Fruit fly (Drosophila melanogaster): Measurements from ENCODE around the gene pn.

The pn gene

dm6 chrX:2225138-2225537 lies 44.1 kb downstream of the pn start, which contains the start of gene pcx (continued):
- TF ChIP-seq CG17186 (GFP tag; optimal IDR thresholded peaks at IDR 0.05) = no peak
- TF ChIP-seq disco-r (GFP tag; optimal IDR thresholded peaks at IDR 0.05) = no peak
- no peak for TF ChIP-seq B-H2 (GFP tag; optimal IDR thresholded peaks at IDR 0.05)
- no peak for TF ChIP-seq CG12155 (GFP tag; optimal IDR thresholded peaks at IDR 0.05)
- no peak for TF ChIP-seq Asciz (GFP tag; optimal IDR thresholded peaks at IDR 0.05)
- peak; percentile 76 for TF ChIP-seq CG4617 (GFP tag; optimal IDR thresholded peaks at IDR 0.05; ENCODE audit: borderline replicate concordance)
- TF ChIP-seq pum (GFP tag; optimal IDR thresholded peaks at IDR 0.05) = no peak
- TF ChIP-seq CG7987 (GFP tag; optimal IDR thresholded peaks at IDR 0.05) = no peak
- peak; percentile 37 for TF ChIP-seq CG14710 (tag; optimal IDR thresholded peaks at IDR 0.05)
- TF ChIP-seq CG9876 (GFP tag; optimal IDR thresholded peaks at IDR 0.05) = no peak
- TF ChIP-seq abd-A (tag; optimal IDR thresholded peaks at IDR 0.05) = no peak
- TF ChIP-seq bab2 (GFP tag; optimal IDR thresholded peaks at IDR 0.05) = no peak
- TF ChIP-seq Atf6 (GFP tag; IDR thresholded peaks at IDR 0.05) = no peak
- no peak for TF ChIP-seq trem (tag; optimal IDR thresholded peaks at IDR 0.05)
- no peak for TF ChIP-seq CG13123 (GFP tag; optimal IDR thresholded peaks at IDR 0.05)
- no peak for TF ChIP-seq usp (GFP tag; optimal IDR thresholded peaks at IDR 0.05)
- TF ChIP-seq CG18764 (GFP tag; optimal IDR thresholded peaks at IDR 0.05) = peak; percentile 86
- TF ChIP-seq hkb (optimal IDR thresholded peaks at IDR 0.05) = no peak
- no peak for TF ChIP-seq hkb (GFP tag; IDR thresholded peaks at IDR 0.05)
- no peak for TF ChIP-seq MTF-1 (GFP tag; optimal IDR thresholded peaks at IDR 0.05; ENCODE audit: borderline replicate concordance)
- TF ChIP-seq CG16815 (GFP tag; optimal IDR thresholded peaks at IDR 0.05) = no peak
- TF ChIP-seq CG4424 (GFP tag; optimal IDR thresholded peaks at IDR 0.05) = no peak
- no peak for TF ChIP-seq CG12769 (tag; optimal IDR thresholded peaks at IDR 0.05)
- TF ChIP-seq onecut (GFP tag; IDR thresholded peaks at IDR 0.05) = no peak
- TF ChIP-seq CG10654 (GFP tag; optimal IDR thresholded peaks at IDR 0.05) = no peak
- TF ChIP-seq H15 (GFP tag; IDR thresholded peaks at IDR 0.05) = no peak
- no peak for TF ChIP-seq CG14667 (GFP tag; IDR thresholded peaks at IDR 0.05)
- TF ChIP-seq CG10543 (GFP tag; optimal IDR thresholded peaks at IDR 0.05) = no peak
- TF ChIP-seq CG10274 (GFP tag; optimal IDR thresholded peaks at IDR 0.05) = no peak
- TF ChIP-seq oc (tag; optimal IDR thresholded peaks at IDR 0.05) = no peak
- no peak for TF ChIP-seq pita (GFP tag; optimal IDR thresholded peaks at IDR 0.05)
- TF ChIP-seq tio (GFP tag; optimal IDR thresholded peaks at IDR 0.05) = no peak
- TF ChIP-seq vvl (GFP tag; IDR thresholded peaks at IDR 0.05) = 0 out of 2 replicates have a peak, but pooled peaks have one; percentile 7
- no peak for TF ChIP-seq en (GFP tag; optimal IDR thresholded peaks at IDR 0.05)
- TF ChIP-seq p53 (GFP tag; optimal IDR thresholded peaks at IDR 0.05) = no peak
- TF ChIP-seq CG6689 (GFP tag; IDR thresholded peaks at IDR 0.05) = no peak
- TF ChIP-seq E2f2 (GFP tag; IDR thresholded peaks at IDR 0.05) = peak; percentile 74
- no peak for TF ChIP-seq lab (GFP tag; optimal IDR thresholded peaks at IDR 0.05)
- TF ChIP-seq CG12219 (GFP tag; optimal IDR thresholded peaks at IDR 0.05) = no peak
- no peak for TF ChIP-seq dati (GFP tag; IDR thresholded peaks at IDR 0.05)
- no peak for TF ChIP-seq CG3065 (GFP tag; optimal IDR thresholded peaks at IDR 0.05)
- TF ChIP-seq Med (GFP tag) = peak; percentile 28
- no peak for TF ChIP-seq yki (optimal IDR thresholded peaks at IDR 0.05)
- TF ChIP-seq Lpt (GFP tag; optimal IDR thresholded peaks at IDR 0.05) = no peak
- no peak for TF ChIP-seq fd96Cb (tag; optimal IDR thresholded peaks at IDR 0.05)
- TF ChIP-seq CG12071 (GFP tag; optimal IDR thresholded peaks at IDR 0.05) = no peak
- TF ChIP-seq slou (GFP tag; optimal IDR thresholded peaks at IDR 0.05) = no peak
- no peak for TF ChIP-seq Hsf (GFP tag; optimal IDR thresholded peaks at IDR 0.05)
- TF ChIP-seq CG42726 (GFP tag; IDR thresholded peaks at IDR 0.05; ENCODE audit: partially characterized antibody) = no peak
- no peak for TF ChIP-seq nerfin-2 (GFP tag; IDR thresholded peaks at IDR 0.05; ENCODE audit: partially characterized antibody)
- TF ChIP-seq CG3163 (GFP tag; optimal IDR thresholded peaks at IDR 0.05) = no peak
- no peak for TF ChIP-seq tll (GFP tag; optimal IDR thresholded peaks at IDR 0.05)
- no peak for TF ChIP-seq jigr1 (GFP tag; IDR thresholded peaks at IDR 0.05)
